Worm (Caenorhabditis elegans): Measurements from ENCODE around the gene H11E01.2.

The H11E01.2 gene

DNA sequence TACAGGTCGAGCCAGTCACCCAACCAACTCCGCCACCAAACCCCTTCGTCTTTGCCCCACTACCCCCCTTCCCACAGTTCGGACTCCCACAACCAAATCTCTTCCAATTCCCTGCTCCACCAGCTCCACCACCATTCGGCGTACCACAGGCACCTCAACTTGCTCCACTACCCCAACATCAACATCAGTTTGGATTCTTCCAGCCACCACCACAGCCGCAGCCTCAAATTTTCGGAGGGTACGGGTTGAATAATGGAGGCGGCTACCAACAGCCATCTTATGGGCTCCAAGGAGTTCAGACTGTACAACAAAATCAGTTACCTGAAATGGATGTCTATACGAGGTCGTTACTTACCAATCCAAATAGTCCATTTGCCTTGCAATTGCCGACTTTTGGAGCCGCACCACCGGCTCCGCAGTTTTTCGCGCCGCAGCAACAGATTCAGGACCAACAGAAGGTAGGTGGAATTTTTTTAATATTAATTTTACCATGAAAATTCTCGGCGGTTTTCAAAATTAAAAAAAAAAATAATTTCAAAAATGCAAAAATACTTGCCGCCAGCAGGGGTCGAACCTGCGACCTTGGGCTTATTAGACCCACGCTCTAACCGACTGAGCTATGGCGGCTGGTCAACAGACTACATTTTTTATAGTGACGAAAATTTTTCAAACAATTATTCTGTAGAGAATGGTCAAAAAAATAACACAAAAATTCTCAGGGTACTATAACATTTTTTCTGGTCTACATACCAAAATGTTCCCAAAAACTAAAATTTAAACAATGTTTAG, 31.5 kb upstream of the H11E01.2 start (continued):
- no peak for TF ChIP-seq snpc-4 (GFP tag; optimal IDR thresholded peaks at IDR 0.05)
- TF ChIP-seq snpc-4 (tag; optimal IDR thresholded peaks at IDR 0.05): no peak
- no peak for TF ChIP-seq ceh-58 (GFP tag; IDR thresholded peaks at IDR 0.05)
- TF ChIP-seq K12H6.12 (tag; optimal IDR thresholded peaks at IDR 0.05): no peak
- TF ChIP-seq lin-26 (GFP tag; IDR thresholded peaks at IDR 0.05): peak; percentile 64
- TF ChIP-seq lin-35 (GFP tag; optimal IDR thresholded peaks at IDR 0.05): no peak
- no peak for TF ChIP-seq Y56A3A.18 (GFP tag; IDR thresholded peaks at IDR 0.05)
- TF ChIP-seq Y67H2A.10 (GFP tag; conservative IDR thresholded peaks at IDR 0.05): no peak
- peak; percentile 22 for TF ChIP-seq rpc-1 (optimal IDR thresholded peaks at IDR 0.05)
- TF ChIP-seq rpc-1 (tag; optimal IDR thresholded peaks at IDR 0.05): peak; percentile 71
- TF ChIP-seq D2030.7 (GFP tag; IDR thresholded peaks at IDR 0.05): no peak; the same call in 1 of the 2 replicates
- TF ChIP-seq T26A5.8 (tag; optimal IDR thresholded peaks at IDR 0.05): no peak
- TF ChIP-seq F22D6.2 (tag; optimal IDR thresholded peaks at IDR 0.05): no peak
- TF ChIP-seq F37B4.10 (GFP tag; IDR thresholded peaks at IDR 0.05): no peak
- no peak for TF ChIP-seq ama-1 (optimal IDR thresholded peaks at IDR 0.05)
- no peak for TF ChIP-seq ama-1 (GFP tag; optimal IDR thresholded peaks at IDR 0.05)
- no peak for TF ChIP-seq lsl-1 (GFP tag; optimal IDR thresholded peaks at IDR 0.05)
- TF ChIP-seq ceh-100 (GFP tag; IDR thresholded peaks at IDR 0.05): no peak
- no peak for TF ChIP-seq ceh-79 (tag; optimal IDR thresholded peaks at IDR 0.05)
- TF ChIP-seq madf-3 (GFP tag; IDR thresholded peaks at IDR 0.05): no peak
- no peak for TF ChIP-seq nhr-179 (tag; optimal IDR thresholded peaks at IDR 0.05)
- no peak for TF ChIP-seq ztf-22 (GFP tag; optimal IDR thresholded peaks at IDR 0.05)
- TF ChIP-seq aptf-3 (GFP tag; IDR thresholded peaks at IDR 0.05): no peak
- no peak for TF ChIP-seq snpc-1.3 (tag; optimal IDR thresholded peaks at IDR 0.05; ENCODE audit: insufficient read depth)
- no peak for TF ChIP-seq let-607 (tag; optimal IDR thresholded peaks at IDR 0.05)

DNA sequence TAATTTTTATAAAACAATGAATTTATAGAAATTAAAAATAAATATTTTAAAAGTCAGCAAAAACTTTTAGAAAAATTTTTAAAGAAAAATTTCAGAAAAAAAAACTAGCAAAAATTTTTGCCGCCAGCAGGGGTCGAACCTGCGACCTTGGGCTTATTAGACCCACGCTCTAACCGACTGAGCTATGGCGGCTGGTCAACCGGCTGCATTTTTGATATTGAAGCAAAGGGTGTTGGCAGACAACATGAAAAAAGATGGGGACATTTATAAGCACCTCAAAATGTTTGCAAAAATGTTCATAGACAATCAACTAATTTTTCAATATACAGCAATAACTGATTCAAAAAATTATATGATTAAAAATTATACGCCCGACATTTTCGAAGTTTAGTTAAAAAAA, 30.9 kb upstream of the H11E01.2 start:
- TF ChIP-seq D2030.7 (GFP tag; IDR thresholded peaks at IDR 0.05) (peak; percentile 27), cebp-1 (GFP tag; IDR thresholded peaks at IDR 0.05) (no peak), cebp-1 (tag; optimal IDR thresholded peaks at IDR 0.05) (peak; percentile 13), Y53G8AR.9 (GFP tag; conservative IDR thresholded peaks at IDR 0.05) (no peak), hmg-1.2 (GFP tag; IDR thresholded peaks at IDR 0.05) (peak; percentile 46), ztf-18 (tag; optimal IDR thresholded peaks at IDR 0.05) (no peak), B0261.1 (tag; optimal IDR thresholded peaks at IDR 0.05) (peak; percentile 76), pbrm-1 (GFP tag; IDR thresholded peaks at IDR 0.05) (peak; percentile 47), Y79H2A.3 (GFP tag; conservative IDR thresholded peaks at IDR 0.05) (0 out of 2 replicates have a peak, but pooled peaks have one; percentile 15), K12H6.12 (tag; optimal IDR thresholded peaks at IDR 0.05) (no peak), tbp1 (GFP tag; optimal IDR thresholded peaks at IDR 0.05) (peak; percentile 85), madf-3 (GFP tag; IDR thresholded peaks at IDR 0.05) (0 out of 2 replicates have a peak, but pooled peaks have one; percentile 13), lin-35 (GFP tag; optimal IDR thresholded peaks at IDR 0.05) (no peak), rpc-1 (optimal IDR thresholded peaks at IDR 0.05) (peak; percentile 16), rpc-1 (tag; optimal IDR thresholded peaks at IDR 0.05) (peak; percentile 70), snpc-1.3 (tag; optimal IDR thresholded peaks at IDR 0.05; ENCODE audit: insufficient read depth) (peak; percentile 33)

DNA sequence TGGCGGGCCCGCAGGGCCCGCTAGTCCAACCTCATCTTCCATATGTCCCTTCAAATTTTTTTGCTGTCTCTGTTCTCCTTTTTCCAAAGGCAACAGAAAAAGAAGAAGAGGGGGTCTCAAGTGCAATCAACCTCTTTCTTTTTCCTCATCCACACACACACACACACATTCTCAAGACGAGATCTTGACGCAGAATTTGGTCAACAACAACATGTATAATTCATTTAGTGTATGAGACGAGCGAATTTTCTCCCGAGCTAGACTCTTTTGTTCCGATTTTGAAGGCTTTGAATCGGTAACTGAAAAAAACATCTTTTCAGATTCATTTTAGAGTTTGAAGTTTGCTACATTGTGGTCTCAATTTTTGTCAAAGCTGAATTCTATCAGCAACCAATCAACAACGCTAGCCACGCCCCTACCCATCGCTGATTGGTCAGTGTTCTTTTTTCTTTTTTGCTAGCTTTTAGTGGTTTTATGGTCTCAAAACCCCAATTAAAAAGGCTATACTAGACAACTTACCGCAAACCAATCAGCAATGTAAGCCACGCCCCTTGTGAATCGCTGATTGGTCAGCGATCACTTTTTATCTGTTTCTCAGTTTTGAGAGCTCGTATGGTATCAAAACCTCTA, 22.7 kb upstream of the H11E01.2 start:
- TF ChIP-seq F55B11.4 (tag; optimal IDR thresholded peaks at IDR 0.05; ENCODE audit: borderline replicate concordance, insufficient read depth) (no peak), ceh-27 (GFP tag; optimal IDR thresholded peaks at IDR 0.05) (peak; percentile 64), nhr-80 (tag; optimal IDR thresholded peaks at IDR 0.05) (no peak), Y95B8A.8 (GFP tag; IDR thresholded peaks at IDR 0.05) (no peak), ceh-100 (GFP tag; IDR thresholded peaks at IDR 0.05) (no peak)

All from whole organism, young adult.